Worm (Caenorhabditis elegans) whole organism, mixed stage, embryonic: ENCODE results near the gene R11D1.10.

Experiments used
- ceh-43 ChIP-seq: fragments of 200-800 bp; sonication (Bioruptor generic); optimal IDR thresholded peaks from 2 replicates; lab custom pipeline; 2018; ENCODE audit warnings: mild to moderate bottlenecking, missing genetic modification characterization, moderate library complexity, missing compliant biosample characterization
- drap-1 ChIP-seq: fragments of 200-800 bp; sonication (Bioruptor generic); optimal IDR thresholded peaks from 3 replicates; lab custom pipeline; 2018; ENCODE audit warnings: mild to moderate bottlenecking, missing genetic modification characterization, missing compliant biosample characterization
- nhr-12 ChIP-seq: fragments of 150-350 bp; optimal IDR thresholded peaks from 2 replicates; lab custom pipeline; 2014; ENCODE audit warnings: missing biosample characterization, missing genetic modification characterization
- nhr-28 ChIP-seq: fragments of 150-350 bp; optimal IDR thresholded peaks from 2 replicates; lab custom pipeline; 2014; ENCODE audit warnings: missing biosample characterization, missing genetic modification characterization
- nhr-76 ChIP-seq: sonication (generic microtip); optimal IDR thresholded peaks from 2 replicates; lab custom pipeline; 2017; ENCODE audit warnings: missing biosample characterization, missing genetic modification characterization
- snpc-4 ChIP-seq: fragments of 150-350 bp; optimal IDR thresholded peaks from 2 replicates; lab custom pipeline; 2014; ENCODE audit warnings: missing biosample characterization, missing genetic modification characterization
- unc-39 ChIP-seq: fragments of 150-350 bp; optimal IDR thresholded peaks from 2 replicates; lab custom pipeline; 2014; ENCODE audit warnings: missing biosample characterization, missing genetic modification characterization
- unc-62 ChIP-seq: fragments of 150-350 bp; optimal IDR thresholded peaks from 2 replicates; lab custom pipeline; 2014; ENCODE audit warnings: missing biosample characterization, missing genetic modification reagents, missing genetic modification characterization
- ztf-11 ChIP-seq: fragments of 150-350 bp; optimal IDR thresholded peaks from 2 replicates; lab custom pipeline; 2014; ENCODE audit warnings: missing biosample characterization, missing genetic modification characterization

- TF ChIP-seq ztf-11 (tag; lab: Kevin White, UChicago): no peak
- TF ChIP-seq nhr-76 (tag; lab: Kevin White, UChicago): no peak
- TF ChIP-seq nhr-12 (tag; lab: Kevin White, UChicago): no peak
- no peak for TF ChIP-seq unc-62 (GFP tag; lab: Kevin White, UChicago)
- TF ChIP-seq drap-1 (GFP tag; lab: Kevin White, UChicago): no peak
- TF ChIP-seq nhr-28: no peak
- no peak for TF ChIP-seq unc-39
- no peak for TF ChIP-seq ceh-43 (GFP tag; lab: Kevin White, UChicago)
- TF ChIP-seq snpc-4 (tag; lab: Kevin White, UChicago): no peak
Observed at ce11 chrV:12747856-12748255, 18.5 kb downstream of the R11D1.10 start, which contains the start of gene C15C8.5.
